Fruit fly (Drosophila melanogaster) whole organism, prepupa: Measurements from ENCODE around the gene ntc.

Experiments
- Blimp-1 ChIP-seq: fragments of 200-800 bp; sonication (Bioruptor generic); optimal IDR thresholded peaks from 3 replicates; lab custom pipeline; 2017; ENCODE audit warnings: missing biosample characterization, missing genetic modification characterization, mild to moderate bottlenecking, moderate library complexity, missing genetic modification reagents
- CG10631 ChIP-seq: fragments of 200-800 bp; sonication (Bioruptor generic); optimal IDR thresholded peaks from 2 replicates; lab custom pipeline; 2016; ENCODE audit warnings: missing biosample characterization, missing genetic modification characterization
- CG11762 ChIP-seq: fragments of 200-800 bp; sonication (Bioruptor generic); optimal IDR thresholded peaks from 3 replicates; lab custom pipeline; 2016; ENCODE audit warnings: missing biosample characterization, missing genetic modification characterization; ENCODE audit not compliant: insufficient read depth
- CG11902 ChIP-seq: fragments of 200-800 bp; sonication (Bioruptor generic); optimal IDR thresholded peaks from 3 replicates; lab custom pipeline; 2016; ENCODE audit warnings: missing biosample characterization, missing genetic modification characterization
- CG1621 ChIP-seq: fragments of 200-800 bp; sonication (Bioruptor generic); optimal IDR thresholded peaks from 3 replicates; lab custom pipeline; 2018; ENCODE audit warnings: missing biosample characterization, mild to moderate bottlenecking, missing genetic modification characterization
- CG3032 ChIP-seq: fragments of 200-800 bp; optimal IDR thresholded peaks from 2 replicates; lab custom pipeline; 2019; ENCODE audit warnings: missing biosample characterization, mild to moderate bottlenecking, missing genetic modification characterization, moderate library complexity
- CG31627 ChIP-seq: fragments of 200-800 bp; sonication (Bioruptor generic); optimal IDR thresholded peaks from 3 replicates; lab custom pipeline; 2016; ENCODE audit warnings: missing biosample characterization, missing genetic modification characterization
- CG34406 ChIP-seq: fragments of 200-800 bp; sonication (Bioruptor generic); optimal IDR thresholded peaks from 3 replicates; lab custom pipeline; 2016; ENCODE audit warnings: missing biosample characterization, missing genetic modification characterization
- CG4318 ChIP-seq: fragments of 200-800 bp; sonication (Bioruptor generic); optimal IDR thresholded peaks from 3 replicates; lab custom pipeline; 2017; ENCODE audit warnings: missing biosample characterization, mild to moderate bottlenecking, missing genetic modification characterization
- CG6163 ChIP-seq: fragments of 200-800 bp; sonication (Bioruptor generic); IDR thresholded peaks from 3 replicates; pipeline ENCODE4 v1.3.6; 2022; ENCODE audit warnings: missing biosample characterization, missing genetic modification characterization
- CG6792 ChIP-seq: fragments of 200-800 bp; sonication (Bioruptor generic); optimal IDR thresholded peaks from 3 replicates; lab custom pipeline; 2016; ENCODE audit warnings: missing biosample characterization, missing genetic modification characterization
- CG6808 ChIP-seq: fragments of 200-800 bp; sonication (Bioruptor generic); optimal IDR thresholded peaks from 3 replicates; lab custom pipeline; 2017; ENCODE audit warnings: missing biosample characterization, missing genetic modification characterization, mild to moderate bottlenecking, moderate library complexity, missing genetic modification reagents
- CG7368 ChIP-seq: fragments of 200-800 bp; sonication (Bioruptor generic); optimal IDR thresholded peaks from 3 replicates; lab custom pipeline; 2016; ENCODE audit warnings: missing biosample characterization, missing genetic modification characterization
- CG8119 ChIP-seq: fragments of 200-800 bp; sonication (Bioruptor generic); IDR thresholded peaks from 3 replicates; pipeline ENCODE4 v1.3.6; 2022; ENCODE audit warnings: missing biosample characterization, missing genetic modification characterization
- CG8319 ChIP-seq: fragments of 200-800 bp; sonication (Bioruptor generic); optimal IDR thresholded peaks from 3 replicates; lab custom pipeline; 2016; ENCODE audit warnings: missing biosample characterization, missing genetic modification characterization
- Eip75B ChIP-seq: fragments of 200-800 bp; sonication (Bioruptor generic); optimal IDR thresholded peaks from 3 replicates; lab custom pipeline; 2016; ENCODE audit warnings: missing biosample characterization, missing genetic modification characterization
- Eip78C ChIP-seq: fragments of 200-800 bp; sonication (Bioruptor generic); peaks from one replicate; lab custom pipeline; 2016; ENCODE audit warnings: missing biosample characterization, missing genetic modification characterization
- Ets21C ChIP-seq: fragments of 200-800 bp; sonication (Bioruptor generic); optimal IDR thresholded peaks from 3 replicates; lab custom pipeline; 2016; ENCODE audit warnings: missing biosample characterization, missing genetic modification characterization
- Ets96B ChIP-seq: fragments of 200-800 bp; optimal IDR thresholded peaks from 2 replicates; lab custom pipeline; 2019; ENCODE audit warnings: missing biosample characterization, mild to moderate bottlenecking, missing genetic modification characterization, moderate library complexity
- Gug ChIP-seq: fragments of 200-800 bp; sonication (Bioruptor generic); IDR thresholded peaks from 2 replicates; pipeline ENCODE4 v1.3.6; 2022; ENCODE audit warnings: missing biosample characterization, missing genetic modification characterization
- Hr38 ChIP-seq: sonication (Bioruptor generic); optimal IDR thresholded peaks from 2 replicates; lab custom pipeline; 2016; ENCODE audit warnings: missing biosample characterization, missing genetic modification characterization
- Hr39 ChIP-seq: fragments of 200-800 bp; sonication (Bioruptor generic); optimal IDR thresholded peaks from 2 replicates; lab custom pipeline; 2016; ENCODE audit warnings: missing biosample characterization, missing genetic modification characterization
- Hr4 ChIP-seq: fragments of 200-800 bp; sonication (Bioruptor generic); optimal IDR thresholded peaks from 3 replicates; lab custom pipeline; 2016; ENCODE audit warnings: missing biosample characterization, missing genetic modification characterization
- Lpt ChIP-seq: fragments of 200-800 bp; sonication (Bioruptor generic); optimal IDR thresholded peaks from 3 replicates; lab custom pipeline; 2016; ENCODE audit warnings: missing biosample characterization, missing genetic modification characterization
- Met ChIP-seq: fragments of 200-800 bp; sonication (Bioruptor generic); optimal IDR thresholded peaks from 3 replicates; lab custom pipeline; 2016; ENCODE audit warnings: missing biosample characterization, missing genetic modification characterization
- OdsH ChIP-seq: fragments of 200-800 bp; sonication (Bioruptor generic); optimal IDR thresholded peaks from 3 replicates; lab custom pipeline; 2016; ENCODE audit warnings: missing biosample characterization, missing genetic modification characterization
- Sox102F ChIP-seq: fragments of 200-800 bp; sonication (Bioruptor generic); optimal IDR thresholded peaks from 2 replicates; lab custom pipeline; 2016; ENCODE audit warnings: missing biosample characterization, mild to moderate bottlenecking, missing genetic modification characterization
- Sox14 ChIP-seq: fragments of 200-800 bp; sonication (Bioruptor generic); optimal IDR thresholded peaks from 3 replicates; lab custom pipeline; 2016; ENCODE audit warnings: missing biosample characterization, missing genetic modification characterization
- Sox15 ChIP-seq: fragments of 200-800 bp; sonication (Bioruptor generic); optimal IDR thresholded peaks from 3 replicates; lab custom pipeline; 2016; ENCODE audit warnings: missing biosample characterization, missing genetic modification characterization
- achi ChIP-seq: fragments of 200-800 bp; sonication (Bioruptor generic); optimal IDR thresholded peaks from 3 replicates; lab custom pipeline; 2016; ENCODE audit warnings: missing biosample characterization, missing genetic modification characterization
- acj6 ChIP-seq: fragments of 200-800 bp; sonication (Bioruptor generic); optimal IDR thresholded peaks from 3 replicates; lab custom pipeline; 2016; ENCODE audit warnings: missing biosample characterization, missing genetic modification characterization
- cyc ChIP-seq: fragments of 200-800 bp; sonication (Bioruptor generic); optimal IDR thresholded peaks from 3 replicates; lab custom pipeline; 2016; ENCODE audit warnings: missing biosample characterization, missing genetic modification characterization
- dac ChIP-seq: fragments of 200-800 bp; sonication (Bioruptor generic); optimal IDR thresholded peaks from 2 replicates; lab custom pipeline; 2017; ENCODE audit warnings: missing biosample characterization, mild to moderate bottlenecking, missing genetic modification characterization
- esn ChIP-seq: fragments of 200-800 bp; sonication (Bioruptor generic); optimal IDR thresholded peaks from 2 replicates; lab custom pipeline; 2016; ENCODE audit warnings: missing biosample characterization, mild to moderate bottlenecking, missing genetic modification characterization, moderate library complexity
- fd59A ChIP-seq: fragments of 200-800 bp; sonication (Bioruptor generic); optimal IDR thresholded peaks from 2 replicates; lab custom pipeline; 2017; ENCODE audit warnings: missing biosample characterization, mild to moderate bottlenecking, missing genetic modification characterization, missing genetic modification reagents
- fd85E ChIP-seq: fragments of 200-800 bp; sonication (Bioruptor generic); optimal IDR thresholded peaks from 3 replicates; lab custom pipeline; 2016; ENCODE audit warnings: missing biosample characterization, missing genetic modification characterization
- fkh ChIP-seq: fragments of 200-800 bp; sonication (Bioruptor generic); optimal IDR thresholded peaks from 3 replicates; lab custom pipeline; 2017; ENCODE audit warnings: missing biosample characterization, mild to moderate bottlenecking, missing genetic modification characterization, moderate library complexity
- lz ChIP-seq: fragments of 200-800 bp; sonication (Bioruptor generic); optimal IDR thresholded peaks from 3 replicates; lab custom pipeline; 2016; ENCODE audit warnings: missing biosample characterization, missing genetic modification characterization
- net ChIP-seq: fragments of 200-800 bp; sonication (Bioruptor generic); optimal IDR thresholded peaks from 3 replicates; lab custom pipeline; 2016; ENCODE audit warnings: missing biosample characterization, missing genetic modification characterization
- ss ChIP-seq, 2 experiments: fragments of 200-800 bp; sonication (Bioruptor generic); optimal IDR thresholded peaks; 2 replicates in 1 of 2; 3 replicates in 1 of 2; lab custom pipeline; 2017 to 2018; ENCODE audit warnings: mild to moderate bottlenecking in 2 of 2, missing biosample characterization in 2 of 2, missing genetic modification characterization in 2 of 2, moderate library complexity in 1 of 2
- svp ChIP-seq: fragments of 200-800 bp; sonication (Bioruptor generic); peaks from one replicate; lab custom pipeline; 2016; ENCODE audit warnings: missing biosample characterization, missing genetic modification characterization
- topi ChIP-seq: fragments of 200-800 bp; sonication (Bioruptor generic); optimal IDR thresholded peaks from 3 replicates; lab custom pipeline; 2016; ENCODE audit warnings: missing biosample characterization, missing genetic modification characterization
- vri ChIP-seq: fragments of 200-800 bp; sonication (Bioruptor generic); optimal IDR thresholded peaks from 3 replicates; lab custom pipeline; 2016; ENCODE audit warnings: missing biosample characterization, mild to moderate bottlenecking, missing genetic modification characterization

ntc gene

DNA sequence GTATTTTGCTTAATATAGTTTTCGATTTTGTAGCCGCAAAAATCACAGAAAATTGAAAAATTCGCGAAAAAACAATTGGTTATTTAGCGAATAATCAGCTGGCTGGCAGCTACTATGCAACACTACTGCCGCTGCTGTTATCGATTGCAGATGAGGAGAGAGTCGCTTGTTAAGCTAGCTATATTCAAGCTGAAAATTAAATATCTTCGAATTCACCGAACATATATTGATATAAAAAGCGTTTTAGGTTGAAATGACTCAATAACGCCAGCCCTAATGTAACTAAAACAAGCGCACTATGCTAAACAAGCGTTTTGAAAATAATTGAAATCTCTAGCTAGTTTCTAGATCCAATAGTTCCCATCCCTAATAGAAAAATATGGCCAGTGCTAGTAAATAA is at the start of gene ntc, which contains the start of the genes CG32264 and IntS10:
ntc (minus strand) TSS at position 130 of the 400 bp plus-strand sequence.
CG32264 (minus strand) TSS at position 130 of the 400 bp plus-strand sequence.
IntS10 (plus strand) TSS at position 381 of the 400 bp plus-strand sequence.
- TF ChIP-seq CG34406 (GFP tag; lab: Kevin White, UChicago) = peak; percentile 41
- TF ChIP-seq fd85E (GFP tag; lab: Kevin White, UChicago) = no peak
- TF ChIP-seq cyc (GFP tag; lab: Kevin White, UChicago) = peak; percentile 46
- peak; percentile 42 for TF ChIP-seq Ets96B (tag; lab: Kevin White, UChicago)
- TF ChIP-seq Hr39 (GFP tag; lab: Kevin White, UChicago) = peak; percentile 72
- peak; percentile 30 for TF ChIP-seq Lpt (GFP tag; lab: Kevin White, UChicago)
- TF ChIP-seq ss (GFP tag; optimal IDR thresholded peaks at IDR 0.05; lab: Kevin White, UChicago) = no peak
- peak; percentile 35 for TF ChIP-seq Sox15 (GFP tag; lab: Kevin White, UChicago)
- TF ChIP-seq Sox102F (GFP tag; lab: Kevin White, UChicago) = no peak
- peak; percentile 89 for TF ChIP-seq fkh (GFP tag; lab: Kevin White, UChicago)
- TF ChIP-seq CG6792 = peak; percentile 43
- TF ChIP-seq CG7368 (GFP tag; lab: Kevin White, UChicago) = peak; percentile 16
- TF ChIP-seq CG3032 (tag; lab: Kevin White, UChicago) = peak; percentile 52
- TF ChIP-seq acj6 (GFP tag; lab: Kevin White, UChicago) = peak; percentile 69
- TF ChIP-seq CG4318 (GFP tag; lab: Kevin White, UChicago) = no peak
- TF ChIP-seq Met (GFP tag; lab: Kevin White, UChicago) = no peak
- no peak for TF ChIP-seq net (GFP tag; lab: Kevin White, UChicago)
- peak; percentile 60 for TF ChIP-seq topi (GFP tag; lab: Kevin White, UChicago)
- TF ChIP-seq CG11762 (GFP tag; lab: Kevin White, UChicago) = no peak
- no peak for TF ChIP-seq OdsH
- TF ChIP-seq Ets21C (GFP tag; lab: Kevin White, UChicago) = no peak
- peak; percentile 89 for TF ChIP-seq Eip78C
- TF ChIP-seq CG6163 (GFP tag; lab: Robert Waterston, UW) = no peak
- peak; percentile 73 for TF ChIP-seq CG10631 (GFP tag; lab: Kevin White, UChicago)
- no peak for TF ChIP-seq Blimp-1 (GFP tag; lab: Kevin White, UChicago)
- no peak for TF ChIP-seq achi (GFP tag; lab: Kevin White, UChicago)
- TF ChIP-seq fd59A (GFP tag; lab: Kevin White, UChicago) = no peak
- peak; percentile 82 for TF ChIP-seq Sox14 (GFP tag; lab: Kevin White, UChicago)
- peak; percentile 72 for TF ChIP-seq CG31627 (GFP tag; lab: Kevin White, UChicago)
- TF ChIP-seq lz (GFP tag; lab: Kevin White, UChicago) = peak; percentile 71
- no peak for TF ChIP-seq vri (GFP tag; lab: Kevin White, UChicago)
- peak; percentile 18 for TF ChIP-seq CG11902 (GFP tag; lab: Kevin White, UChicago)
- TF ChIP-seq svp (GFP tag; lab: Kevin White, UChicago) = no peak
- TF ChIP-seq Eip75B (GFP tag; lab: Kevin White, UChicago) = no peak
- no peak for TF ChIP-seq Gug (GFP tag; lab: Robert Waterston, UW)
- peak; percentile 9 for TF ChIP-seq dac (GFP tag; lab: Kevin White, UChicago)
- TF ChIP-seq CG1621 (tag; lab: Kevin White, UChicago) = no peak
- TF ChIP-seq Hr4 (GFP tag; lab: Kevin White, UChicago) = peak; percentile 75
- TF ChIP-seq CG8119 (GFP tag; lab: Robert Waterston, UW) = no peak
- peak; percentile 72 for TF ChIP-seq esn (GFP tag; lab: Kevin White, UChicago)
- peak; percentile 49 for TF ChIP-seq CG8319 (GFP tag; lab: Kevin White, UChicago)
- no peak for TF ChIP-seq Hr38 (GFP tag; lab: Kevin White, UChicago)
- TF ChIP-seq CG6808 (GFP tag; lab: Kevin White, UChicago) = no peak
